Worm (Caenorhabditis elegans): ENCODE measurements around the gene der-2.

DNA sequence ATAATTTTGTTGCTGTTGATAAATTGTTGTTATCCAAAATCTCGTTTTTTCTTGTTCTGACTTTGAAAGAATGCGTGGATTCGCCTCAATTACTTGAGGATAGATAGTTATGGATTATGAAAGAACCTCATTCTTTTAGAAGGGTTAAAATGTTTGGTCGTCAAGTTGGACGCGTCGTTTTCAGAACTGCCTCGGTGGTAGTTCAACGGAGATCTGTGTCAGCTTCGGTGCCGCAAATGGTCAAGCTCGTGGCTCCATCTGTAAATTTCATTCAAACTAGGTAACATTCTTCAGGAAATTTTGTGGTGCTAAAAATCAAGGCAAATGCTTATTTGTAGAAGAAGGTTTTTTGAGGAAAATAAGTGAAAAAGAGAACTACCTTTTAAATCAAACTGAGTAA lies 42.3 kb downstream of the der-2 start, which contains the start of gene ndab-2:
- TF ChIP-seq fos-1 (tag; optimal IDR thresholded peaks at IDR 0.05), result no peak
- TF ChIP-seq ama-1 (optimal IDR thresholded peaks at IDR 0.05), result peak; percentile 66
- TF ChIP-seq elt-2 (tag; optimal IDR thresholded peaks at IDR 0.05), result no peak
- no peak for TF ChIP-seq egl-27 (tag; optimal IDR thresholded peaks at IDR 0.05)
- no peak for TF ChIP-seq elt-3 (tag; optimal IDR thresholded peaks at IDR 0.05)

All from whole organism, L3 larva.